Worm (Caenorhabditis elegans): ENCODE results near the gene irld-22.

DNA sequence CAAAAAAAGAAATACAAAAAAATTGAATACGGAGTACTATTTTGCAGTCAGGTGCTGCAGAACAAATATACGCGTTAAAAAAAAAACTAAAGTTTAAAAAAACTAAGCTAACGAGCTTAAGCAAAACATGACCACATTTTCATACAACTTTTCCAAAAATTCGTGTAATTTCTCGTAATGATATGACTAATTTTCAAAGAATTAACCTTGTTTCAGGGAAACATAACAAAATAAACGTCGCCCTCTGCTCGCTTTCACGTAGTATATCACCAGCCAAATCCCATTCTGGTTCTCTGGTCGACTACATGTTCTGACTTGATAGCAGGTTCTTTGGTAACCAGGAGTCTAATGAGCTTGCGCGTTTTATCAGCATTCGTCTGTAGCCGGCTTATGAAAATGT, 29.6 kb downstream of the irld-22 start:
- TF ChIP-seq ceh-39 (tag; optimal IDR thresholded peaks at IDR 0.05) (no peak), sem-2 (GFP tag; optimal IDR thresholded peaks at IDR 0.05) (no peak), nhr-12 (tag; optimal IDR thresholded peaks at IDR 0.05) (no peak), unc-62 (GFP tag; optimal IDR thresholded peaks at IDR 0.05) (no peak), snpc-4 (tag; optimal IDR thresholded peaks at IDR 0.05) (no peak), ceh-83 (GFP tag; optimal IDR thresholded peaks at IDR 0.05) (no peak), nhr-76 (tag; optimal IDR thresholded peaks at IDR 0.05) (no peak), nhr-237 (tag; optimal IDR thresholded peaks at IDR 0.05) (no peak), nhr-28 (tag; optimal IDR thresholded peaks at IDR 0.05) (no peak), elt-3 (tag; optimal IDR thresholded peaks at IDR 0.05) (no peak), lin-13 (tag; optimal IDR thresholded peaks at IDR 0.05) (no peak)
